Fruit fly (Drosophila melanogaster) whole organism, embryonic: ENCODE data around the gene hob.

Experiments
- Antp ChIP-seq: fragments of 200-800 bp; sonication (Bioruptor generic); optimal IDR thresholded peaks from 3 replicates; lab custom pipeline; 2016; ENCODE audit warnings: missing biosample characterization, missing genetic modification characterization
- C15 ChIP-seq: fragments of 200-800 bp; sonication (Bioruptor generic); IDR thresholded peaks from 3 replicates; pipeline ENCODE4 v1.3.6; 2022; ENCODE audit warnings: missing biosample characterization, missing genetic modification characterization
- CG10959 ChIP-seq: fragments of 200-800 bp; sonication (Bioruptor generic); IDR thresholded peaks from 2 replicates; pipeline ENCODE4 v1.3.6; 2022; ENCODE audit warnings: missing biosample characterization, missing genetic modification characterization
- CG10979 ChIP-seq: fragments of 200-800 bp; sonication (Bioruptor generic); optimal IDR thresholded peaks from 2 replicates; lab custom pipeline; 2018; ENCODE audit warnings: missing biosample characterization, mild to moderate bottlenecking, missing genetic modification characterization, moderate library complexity
- CG11398 ChIP-seq: fragments of 200-800 bp; sonication (Bioruptor generic); optimal IDR thresholded peaks from 2 replicates; lab custom pipeline; 2016; ENCODE audit warnings: missing biosample characterization, missing genetic modification characterization
- CG11695 ChIP-seq: fragments of 200-800 bp; sonication (Bioruptor generic); IDR thresholded peaks from 3 replicates; pipeline ENCODE4 v1.3.6; 2022; ENCODE audit warnings: missing biosample characterization, missing genetic modification characterization
- CG12236 ChIP-seq: fragments of 200-800 bp; sonication (Bioruptor generic); optimal IDR thresholded peaks from 2 replicates; lab custom pipeline; 2016; ENCODE audit warnings: missing biosample characterization, missing genetic modification characterization
- CG12391 ChIP-seq: fragments of 200-800 bp; sonication (Bioruptor generic); optimal IDR thresholded peaks from 3 replicates; lab custom pipeline; 2018; ENCODE audit warnings: missing biosample characterization, mild to moderate bottlenecking, missing genetic modification characterization, moderate library complexity
- CG14965 ChIP-seq: fragments of 200-800 bp; sonication (Bioruptor generic); optimal IDR thresholded peaks from 2 replicates; lab custom pipeline; 2016; ENCODE audit warnings: missing biosample characterization, missing genetic modification characterization, borderline replicate concordance
- CG16863 ChIP-seq: fragments of 200-800 bp; sonication (Bioruptor generic); optimal IDR thresholded peaks from 3 replicates; lab custom pipeline; 2016; ENCODE audit warnings: missing biosample characterization, missing genetic modification characterization
- CG17361 ChIP-seq: fragments of 200-800 bp; sonication (Bioruptor generic); IDR thresholded peaks from 3 replicates; pipeline ENCODE4 v1.3.6; 2022; ENCODE audit warnings: missing biosample characterization, missing genetic modification characterization
- CG17912 ChIP-seq: fragments of 200-800 bp; sonication (Bioruptor generic); optimal IDR thresholded peaks from 2 replicates; lab custom pipeline; 2018; ENCODE audit warnings: missing biosample characterization, mild to moderate bottlenecking, missing genetic modification characterization
- CG1792 ChIP-seq: fragments of 200-800 bp; sonication (Bioruptor generic); optimal IDR thresholded peaks from 2 replicates; lab custom pipeline; 2016; ENCODE audit warnings: missing biosample characterization, missing genetic modification characterization
- CG2129 ChIP-seq: fragments of 200-800 bp; sonication (Bioruptor generic); IDR thresholded peaks from 2 replicates; pipeline ENCODE4 v1.3.6; 2022; ENCODE audit warnings: missing biosample characterization, missing genetic modification characterization; ENCODE audit not compliant: partially characterized antibody
- CG2202 ChIP-seq: fragments of 200-800 bp; sonication (Bioruptor generic); optimal IDR thresholded peaks from 2 replicates; lab custom pipeline; 2018; ENCODE audit warnings: missing biosample characterization, mild to moderate bottlenecking, missing genetic modification characterization
- CG3281 ChIP-seq: fragments of 200-800 bp; sonication (Bioruptor generic); optimal IDR thresholded peaks from 3 replicates; lab custom pipeline; 2017; ENCODE audit warnings: missing biosample characterization, mild to moderate bottlenecking, missing genetic modification characterization
- CG34224 ChIP-seq: fragments of 200-800 bp; sonication (Bioruptor generic); IDR thresholded peaks from 3 replicates; pipeline ENCODE4 v1.3.6; 2022; ENCODE audit warnings: missing biosample characterization, missing genetic modification characterization; ENCODE audit not compliant: partially characterized antibody
- CG5180 ChIP-seq: fragments of 200-800 bp; sonication (Bioruptor generic); optimal IDR thresholded peaks from 3 replicates; lab custom pipeline; 2017; ENCODE audit warnings: missing biosample characterization, missing genetic modification characterization, mild to moderate bottlenecking, moderate library complexity, missing genetic modification reagents
- CG7372 ChIP-seq: fragments of 200-800 bp; sonication (Bioruptor generic); IDR thresholded peaks from 2 replicates; pipeline ENCODE4 v1.3.6; 2022; ENCODE audit warnings: missing biosample characterization, missing genetic modification characterization
- CG7839 ChIP-seq: fragments of 200-800 bp; sonication (Bioruptor generic); optimal IDR thresholded peaks from 3 replicates; lab custom pipeline; 2018; ENCODE audit warnings: missing biosample characterization, mild to moderate bottlenecking, missing genetic modification characterization, moderate library complexity
- CG8290 ChIP-seq, 3 experiments: fragments of 200-800 bp; sonication (Bioruptor generic); optimal IDR thresholded peaks; 2 replicates each; lab custom pipeline; 2016 to 2019; ENCODE audit warnings: missing biosample characterization in 3 of 3, missing genetic modification characterization in 3 of 3, mild to moderate bottlenecking in 2 of 3, moderate library complexity in 1 of 3
- CTCF ChIP-seq: fragments of 200-800 bp; sonication (Bioruptor generic); optimal IDR thresholded peaks from 2 replicates; lab custom pipeline; 2017; ENCODE audit warnings: missing biosample characterization, mild to moderate bottlenecking, missing genetic modification characterization, moderate library complexity
- Dek ChIP-seq: fragments of 200-800 bp; sonication (Bioruptor generic); optimal IDR thresholded peaks from 3 replicates; lab custom pipeline; 2019; ENCODE audit warnings: missing biosample characterization, mild to moderate bottlenecking, missing genetic modification characterization, moderate library complexity
- Drgx ChIP-seq: fragments of 200-800 bp; sonication (Bioruptor generic); IDR thresholded peaks from 2 replicates; pipeline ENCODE4 v1.3.6; 2022; ENCODE audit warnings: missing biosample characterization, missing genetic modification characterization
- Elba2 ChIP-seq: fragments of 200-800 bp; sonication (Bioruptor generic); optimal IDR thresholded peaks from 3 replicates; lab custom pipeline; 2016; ENCODE audit warnings: missing biosample characterization, missing genetic modification characterization
- Gug ChIP-seq: fragments of 200-800 bp; sonication (Bioruptor generic); IDR thresholded peaks from 4 replicates; pipeline ENCODE4 v1.3.6; 2022; ENCODE audit warnings: missing biosample characterization, missing genetic modification characterization
- HmgD ChIP-seq: fragments of 200-800 bp; sonication (Bioruptor generic); optimal IDR thresholded peaks from 3 replicates; lab custom pipeline; 2016; ENCODE audit warnings: missing biosample characterization, missing genetic modification characterization
- Hmx ChIP-seq: fragments of 200-800 bp; sonication (Bioruptor generic); optimal IDR thresholded peaks from 2 replicates; lab custom pipeline; 2016; ENCODE audit warnings: missing biosample characterization, missing genetic modification characterization
- Hr78 ChIP-seq, 2 experiments: fragments of 200-800 bp in 1 of 2; fragments of >200 bp in 1 of 2; sonication (Bioruptor generic) in 1 of 2; optimal IDR thresholded peaks; 2 replicates each; lab custom pipeline; 2017 to 2019; ENCODE audit warnings: missing biosample characterization in 2 of 2, missing genetic modification characterization in 2 of 2, mild to moderate bottlenecking in 1 of 2, moderate library complexity in 1 of 2
- Mad ChIP-seq: fragments of 200-800 bp; sonication (Bioruptor generic); optimal IDR thresholded peaks from 2 replicates; lab custom pipeline; 2016; ENCODE audit warnings: missing biosample characterization, missing genetic modification characterization
- Myb ChIP-seq: fragments of 200-800 bp; sonication (Bioruptor generic); optimal IDR thresholded peaks from 2 replicates; lab custom pipeline; 2016; ENCODE audit warnings: missing biosample characterization, missing genetic modification characterization
- Tbp ChIP-seq: fragments of >200 bp; optimal IDR thresholded peaks from 2 replicates; lab custom pipeline; 2018; ENCODE audit warnings: missing biosample characterization, missing genetic modification characterization
- bab2 ChIP-seq: fragments of 200-800 bp; sonication (Bioruptor generic); optimal IDR thresholded peaks from 2 replicates; lab custom pipeline; 2016; ENCODE audit warnings: missing biosample characterization, missing genetic modification characterization
- br ChIP-seq: fragments of >200 bp; optimal IDR thresholded peaks from 2 replicates; lab custom pipeline; 2017
- cas ChIP-seq: fragments of 200-800 bp; sonication (Bioruptor generic); IDR thresholded peaks from 2 replicates; pipeline ENCODE4 v1.3.6; 2022; ENCODE audit warnings: missing biosample characterization, missing genetic modification characterization
- chif ChIP-seq, 2 experiments: fragments of 200-800 bp; sonication (Bioruptor generic); optimal IDR thresholded peaks; 3 replicates each; lab custom pipeline; 2016; ENCODE audit warnings: missing biosample characterization in 2 of 2, missing genetic modification characterization in 2 of 2
- crc ChIP-seq: fragments of 200-800 bp; sonication (Bioruptor generic); optimal IDR thresholded peaks from 2 replicates; lab custom pipeline; 2016; ENCODE audit warnings: missing biosample characterization, missing genetic modification characterization
- crp ChIP-seq, 2 experiments: fragments of 200-800 bp; sonication (Bioruptor generic); optimal IDR thresholded peaks; 2 replicates in 1 of 2; 3 replicates in 1 of 2; lab custom pipeline; 2017; ENCODE audit warnings: missing biosample characterization in 2 of 2, missing genetic modification characterization in 2 of 2, mild to moderate bottlenecking in 1 of 2, moderate library complexity in 1 of 2
- disco-r ChIP-seq: fragments of 200-800 bp; sonication (Bioruptor generic); optimal IDR thresholded peaks from 2 replicates; lab custom pipeline; 2016; ENCODE audit warnings: missing biosample characterization, missing genetic modification characterization
- dm ChIP-seq: fragments of 200-800 bp; sonication (Bioruptor generic); optimal IDR thresholded peaks from 3 replicates; lab custom pipeline; 2016; ENCODE audit warnings: missing biosample characterization, missing genetic modification characterization
- gce ChIP-seq: fragments of 200-800 bp; sonication (Bioruptor generic); IDR thresholded peaks from 3 replicates; pipeline ENCODE4 v1.3.6; 2022; ENCODE audit warnings: missing biosample characterization, missing genetic modification characterization
- maf-S ChIP-seq: fragments of 200-800 bp; sonication (Bioruptor generic); optimal IDR thresholded peaks from 2 replicates; lab custom pipeline; 2016; ENCODE audit warnings: missing biosample characterization, missing genetic modification characterization
- org-1 ChIP-seq: fragments of 200-800 bp; sonication (Bioruptor generic); optimal IDR thresholded peaks from 2 replicates; lab custom pipeline; 2017; ENCODE audit warnings: missing biosample characterization, missing genetic modification characterization
- peb ChIP-seq: fragments of 200-800 bp; sonication (Bioruptor generic); IDR thresholded peaks from 2 replicates; pipeline ENCODE4 v1.3.6; 2022; ENCODE audit warnings: missing biosample characterization, missing genetic modification characterization
- scrt ChIP-seq: fragments of 200-800 bp; sonication (Bioruptor generic); optimal IDR thresholded peaks from 2 replicates; lab custom pipeline; 2018; ENCODE audit warnings: missing biosample characterization, mild to moderate bottlenecking, missing genetic modification characterization, moderate library complexity
- so ChIP-seq: fragments of 200-800 bp; sonication (Bioruptor generic); IDR thresholded peaks from 3 replicates; pipeline ENCODE4 v1.3.6; 2022; ENCODE audit warnings: missing biosample characterization, missing genetic modification characterization
- sr ChIP-seq: fragments of 200-800 bp; sonication (Bioruptor generic); IDR thresholded peaks from 3 replicates; pipeline ENCODE4 v1.3.6; 2022; ENCODE audit warnings: missing biosample characterization, missing genetic modification characterization
- stwl ChIP-seq: fragments of 200-800 bp; sonication (Bioruptor generic); optimal IDR thresholded peaks from 3 replicates; lab custom pipeline; 2018; ENCODE audit warnings: missing biosample characterization, mild to moderate bottlenecking, missing genetic modification characterization, moderate library complexity
- tin ChIP-seq: fragments of 200-800 bp; sonication (Bioruptor generic); optimal IDR thresholded peaks from 3 replicates; lab custom pipeline; 2016; ENCODE audit warnings: missing biosample characterization, missing genetic modification characterization
- usp ChIP-seq: fragments of >200 bp; optimal IDR thresholded peaks from 2 replicates; lab custom pipeline; 2017; ENCODE audit warnings: missing biosample characterization, missing genetic modification characterization
- zfh1 ChIP-seq: fragments of 200-800 bp; sonication (Bioruptor generic); IDR thresholded peaks from 3 replicates; pipeline ENCODE4 v1.3.6; 2022; ENCODE audit warnings: missing biosample characterization, missing genetic modification characterization

Gene hob

dm6 chr3L:3178530-3179096 lies 40.1 kb downstream of the hob start, which contains the start of the genes MnM and Girdin (continued):
- TF ChIP-seq crp (GFP tag; optimal IDR thresholded peaks at IDR 0.05; lab: Kevin White, UChicago) (peak in 1 of 2 experiments; percentile 35), gce (no peak), br (lab: Kevin White, UChicago) (no peak), crc (GFP tag; lab: Kevin White, UChicago) (peak; percentile 0), Mad (GFP tag; lab: Kevin White, UChicago) (peak; percentile 67), HmgD (peak; percentile 95), scrt (GFP tag; lab: Kevin White, UChicago) (no peak), CG7372 (0 out of 2 replicates have a peak, but pooled peaks have one; percentile 11), CG10979 (tag; lab: Kevin White, UChicago) (peak; percentile 36), cas (GFP tag; lab: Robert Waterston, UW) (0 out of 2 replicates have a peak, but pooled peaks have one; percentile 19), Dek (peak; percentile 29), Antp (GFP tag; lab: Kevin White, UChicago) (peak; percentile 82), stwl (tag; lab: Kevin White, UChicago) (peak; percentile 33), bab2 (GFP tag; lab: Kevin White, UChicago) (peak; percentile 73), Drgx (GFP tag; lab: Robert Waterston, UW) (no peak), CG7839 (no peak), CG12391 (peak; percentile 75), Hmx (GFP tag; lab: Kevin White, UChicago) (no peak), dm (GFP tag; lab: Kevin White, UChicago) (peak; percentile 77), CG11695 (no peak), CG14965 (peak; percentile 38), CG17912 (no peak), Tbp (GFP tag; lab: Kevin White, UChicago) (peak; percentile 39), CG8290 (GFP tag; optimal IDR thresholded peaks at IDR 0.05; lab: Kevin White, UChicago) (peak; percentile 41), CG8290 (tag; optimal IDR thresholded peaks at IDR 0.05; lab: Kevin White, UChicago) (peak in 1 of 2 experiments; percentile 25), CG12236 (GFP tag; lab: Kevin White, UChicago) (peak; percentile 1), Hr78 (GFP tag; optimal IDR thresholded peaks at IDR 0.05; lab: Kevin White, UChicago) (no peak), tin (peak; percentile 69), CG2129 (peak; percentile 41), CG5180 (GFP tag; lab: Kevin White, UChicago) (no peak), zfh1 (peak; percentile 16; the same call in 1 of the 3 replicates), CG3281 (GFP tag; lab: Kevin White, UChicago) (no peak), Gug (peak; percentile 56; the same call in 2 of the 4 replicates), CG11398 (no peak), CG2202 (tag; lab: Kevin White, UChicago) (no peak), disco-r (GFP tag; lab: Kevin White, UChicago) (peak; percentile 44), maf-S (peak; percentile 75), org-1 (GFP tag; lab: Kevin White, UChicago) (peak; percentile 12), CG10959 (no peak), CTCF (GFP tag; lab: Kevin White, UChicago) (no peak), CG16863 (GFP tag; lab: Kevin White, UChicago) (peak; percentile 63), CG1792 (peak; percentile 17), C15 (no peak), usp (GFP tag; lab: Kevin White, UChicago) (no peak), CG34224 (GFP tag; lab: Robert Waterston, UW) (peak; percentile 74; the same call in 2 of the 3 replicates), CG17361 (GFP tag; lab: Robert Waterston, UW) (no peak; the same call in none of the 3 replicates), Myb (GFP tag; lab: Kevin White, UChicago) (peak; percentile 89), sr (GFP tag; lab: Robert Waterston, UW) (no peak), Elba2 (GFP tag; lab: Kevin White, UChicago) (no peak), chif (GFP tag; optimal IDR thresholded peaks at IDR 0.05; lab: Kevin White, UChicago) (peak; percentile 37 to 74), peb (GFP tag; lab: Robert Waterston, UW) (0 out of 2 replicates have a peak, but pooled peaks have one; percentile 30), so (GFP tag; lab: Robert Waterston, UW) (no peak)
